Fruit fly (Drosophila melanogaster) whole organism, embryonic: ENCODE results near the gene Moe.

ENCODE experiments used
- Bteb2 ChIP-seq: fragments of 200-800 bp; sonication (Bioruptor generic); optimal IDR thresholded peaks from 2 replicates; lab custom pipeline; 2016; ENCODE audit warnings: missing biosample characterization, missing genetic modification characterization
- CG6254 ChIP-seq: fragments of 200-800 bp; sonication (Bioruptor generic); optimal IDR thresholded peaks from 3 replicates; lab custom pipeline; 2017; ENCODE audit warnings: mild to moderate bottlenecking, missing biosample characterization, missing genetic modification reagents, missing genetic modification characterization
- E2f2 ChIP-seq: fragments of 200-800 bp; sonication (Bioruptor generic); IDR thresholded peaks from 2 replicates; pipeline ENCODE4 v1.3.6; 2022; ENCODE audit warnings: missing biosample characterization, missing genetic modification characterization
- bcd ChIP-seq: fragments of 200-800 bp; sonication (Bioruptor generic); optimal IDR thresholded peaks from 2 replicates; lab custom pipeline; 2017; ENCODE audit warnings: missing biosample characterization, mild to moderate bottlenecking, missing genetic modification characterization
- gt ChIP-seq: fragments of 200-800 bp; sonication (Bioruptor generic); IDR thresholded peaks from 2 replicates; pipeline ENCODE4 v1.3.6; 2022; ENCODE audit warnings: missing biosample characterization, missing genetic modification characterization
- otp ChIP-seq: fragments of 200-800 bp; sonication (Bioruptor generic); IDR thresholded peaks from 3 replicates; pipeline ENCODE4, ENCODE4 v1.3.6; 2022; ENCODE audit warnings: missing biosample characterization, missing genetic modification characterization

- TF ChIP-seq Bteb2 (peak; percentile 38), E2f2 (GFP tag; lab: Robert Waterston, UW) (no peak; the same call in 1 of the 2 replicates), bcd (GFP tag; lab: Kevin White, UChicago) (peak; percentile 33), gt (no peak), otp (GFP tag; lab: Robert Waterston, UW) (peak; percentile 69; the same call in 1 of the 3 replicates), CG6254 (no peak)
These were observed 5.6 kb downstream of the Moe start for dm6 chrX:8892445-8893009.
